Worm (Caenorhabditis elegans) whole organism, L1 larva: ENCODE data around the gene F53F4.11.

Source experiments
- C16A3.4 ChIP-seq: fragments of 150-350 bp; optimal IDR thresholded peaks from 2 replicates; lab custom pipeline; 2014; ENCODE audit warnings: missing biosample characterization, missing genetic modification characterization
- ces-1 ChIP-seq: fragments of 150-350 bp; optimal IDR thresholded peaks from 2 replicates; lab custom pipeline; 2014; ENCODE audit warnings: missing biosample characterization, missing genetic modification reagents, missing genetic modification characterization
- dsc-1 ChIP-seq: sonication (generic microtip); optimal IDR thresholded peaks from 2 replicates; lab custom pipeline; 2016; ENCODE audit warnings: mild to moderate bottlenecking, missing genetic modification characterization, missing compliant biosample characterization
- fos-1 ChIP-seq: fragments of 150-350 bp; optimal IDR thresholded peaks from 2 replicates; lab custom pipeline; 2014; ENCODE audit warnings: missing biosample characterization, missing genetic modification characterization
- hpl-2 ChIP-seq: fragments of 150-350 bp; optimal IDR thresholded peaks from 2 replicates; lab custom pipeline; 2014; ENCODE audit warnings: missing biosample characterization, missing genetic modification reagents, missing genetic modification characterization
- lin-39 ChIP-seq: fragments of 150-350 bp; optimal IDR thresholded peaks from 2 replicates; lab custom pipeline; 2014; ENCODE audit warnings: missing biosample characterization, missing genetic modification reagents, missing genetic modification characterization
- unc-86 ChIP-seq: sonication (generic microtip); optimal IDR thresholded peaks from 2 replicates; lab custom pipeline; 2016; ENCODE audit warnings: missing genetic modification characterization, missing compliant biosample characterization

DNA sequence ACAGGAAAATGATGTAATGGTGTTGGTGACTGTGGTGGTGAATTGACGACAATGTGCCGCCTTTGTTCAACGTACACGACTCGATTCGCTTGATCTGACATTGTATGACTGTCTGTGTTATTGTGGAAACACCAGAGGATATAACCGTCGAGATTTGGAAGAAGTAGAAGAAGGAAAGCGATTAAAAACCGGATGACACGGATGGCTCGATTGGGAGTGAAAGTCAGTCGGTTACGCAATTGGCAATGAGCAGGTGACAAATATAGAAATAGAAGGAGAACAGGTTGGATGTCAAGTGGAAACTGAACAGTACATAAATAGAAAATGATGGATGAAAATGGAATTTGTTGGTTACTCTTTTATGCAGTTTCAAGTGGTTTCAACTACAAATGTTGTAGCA lies 23.4 kb downstream of the F53F4.11 start, which contains the start of gene rdy-2:
- no peak for TF ChIP-seq ces-1 (GFP tag; lab: Kevin White, UChicago)
- TF ChIP-seq hpl-2 (GFP tag; lab: Kevin White, UChicago): no peak
- no peak for TF ChIP-seq lin-39 (tag; lab: Kevin White, UChicago)
- TF ChIP-seq C16A3.4 (tag; lab: Kevin White, UChicago): no peak
- no peak for TF ChIP-seq unc-86 (tag; lab: Kevin White, UChicago)
- TF ChIP-seq fos-1 (tag; lab: Kevin White, UChicago): no peak
- no peak for TF ChIP-seq dsc-1 (tag; lab: Kevin White, UChicago)
